Worm (Caenorhabditis elegans): ENCODE results near the gene srz-105.
"Not testable (repeated sequence)": the region's sequence is repeated elsewhere in the genome, so short reads cannot be mapped to it uniquely, and the experiment has no call there.

srz-105 gene

DNA sequence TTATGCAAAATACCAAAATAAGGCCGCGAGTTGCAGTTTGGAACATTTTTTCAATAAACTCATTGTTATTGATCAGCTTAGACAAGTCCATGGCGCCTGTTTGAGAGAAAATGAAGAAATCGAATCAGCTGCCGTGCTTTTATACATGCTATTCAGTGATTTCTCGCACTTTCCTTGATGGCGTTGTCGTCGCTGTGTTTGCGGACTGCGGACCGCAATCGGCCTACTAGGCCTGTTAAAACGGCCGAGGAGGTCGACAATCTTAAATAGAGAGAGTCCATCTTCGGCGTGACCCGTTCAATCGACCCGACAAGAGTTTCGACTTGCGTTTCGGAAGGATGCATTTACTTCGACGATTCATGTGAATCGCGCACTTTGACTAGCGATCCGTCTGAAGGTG lies 33.9 kb upstream of the srz-105 start, which contains the start of gene srz-75:
Gene srz-75, minus strand, starts transcription at position 101 of the 400 bp plus-strand sequence.
- TF ChIP-seq bed-3 (GFP tag; optimal IDR thresholded peaks at IDR 0.05), result no peak
- no peak for TF ChIP-seq M03D4.4 (tag; optimal IDR thresholded peaks at IDR 0.05)
- TF ChIP-seq snpc-4 (tag; optimal IDR thresholded peaks at IDR 0.05), result no peak
- TF ChIP-seq mep-1 (tag; optimal IDR thresholded peaks at IDR 0.05), result no peak
- no peak for TF ChIP-seq cnd-1 (tag; optimal IDR thresholded peaks at IDR 0.05)
- TF ChIP-seq blmp-1 (tag; optimal IDR thresholded peaks at IDR 0.05), result no peak
- no peak for TF ChIP-seq elt-1 (tag; optimal IDR thresholded peaks at IDR 0.05; ENCODE audit: borderline replicate concordance, insufficient read depth)
- TF ChIP-seq nhr-76 (tag; optimal IDR thresholded peaks at IDR 0.05), result no peak
- no peak for TF ChIP-seq zip-8 (tag; optimal IDR thresholded peaks at IDR 0.05)
- no peak for TF ChIP-seq nhr-237 (tag; optimal IDR thresholded peaks at IDR 0.05)
- no peak for TF ChIP-seq ztf-11 (tag; optimal IDR thresholded peaks at IDR 0.05)
- no peak for TF ChIP-seq flh-1 (GFP tag; optimal IDR thresholded peaks at IDR 0.05)
- no peak for TF ChIP-seq unc-62 (GFP tag; optimal IDR thresholded peaks at IDR 0.05)
- no peak for TF ChIP-seq ceh-83 (GFP tag; optimal IDR thresholded peaks at IDR 0.05)
- no peak for TF ChIP-seq nhr-2 (tag; optimal IDR thresholded peaks at IDR 0.05)
- no peak for TF ChIP-seq unc-39 (tag; optimal IDR thresholded peaks at IDR 0.05)
- TF ChIP-seq sptf-1 (tag; optimal IDR thresholded peaks at IDR 0.05), result no peak

DNA sequence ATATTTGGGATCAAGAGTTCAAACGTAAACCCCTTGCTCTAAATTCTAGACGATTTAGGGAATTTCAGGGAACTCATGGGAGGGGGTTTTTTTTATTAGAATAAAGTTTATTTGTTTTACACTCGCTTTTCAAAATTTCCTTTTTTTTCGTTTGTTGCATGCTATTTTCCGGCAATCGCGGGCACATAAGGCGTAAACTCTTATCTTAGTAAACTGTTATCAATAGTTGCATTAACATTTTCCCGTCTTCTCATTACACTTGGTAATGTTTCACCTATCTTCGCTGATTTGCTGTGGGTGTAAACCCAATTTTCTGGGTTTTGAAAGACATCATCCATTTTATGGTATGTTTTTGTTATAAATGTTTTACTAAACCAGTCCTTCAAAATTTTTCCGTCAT lies 30.8 kb upstream of the srz-105 start:
- TF ChIP-seq unc-120 (tag; optimal IDR thresholded peaks at IDR 0.05; ENCODE audit: poor library complexity, severe bottlenecking) (no peak), ztf-11 (tag; optimal IDR thresholded peaks at IDR 0.05) (no peak), blmp-1 (tag; optimal IDR thresholded peaks at IDR 0.05) (no peak), flh-1 (GFP tag; optimal IDR thresholded peaks at IDR 0.05) (no peak), nhr-28 (tag; optimal IDR thresholded peaks at IDR 0.05) (no peak), mls-2 (tag; optimal IDR thresholded peaks at IDR 0.05) (no peak), elt-1 (tag; optimal IDR thresholded peaks at IDR 0.05; ENCODE audit: borderline replicate concordance, insufficient read depth) (no peak), lin-13 (tag; optimal IDR thresholded peaks at IDR 0.05) (no peak), sptf-1 (tag; optimal IDR thresholded peaks at IDR 0.05) (no peak), unc-39 (tag; optimal IDR thresholded peaks at IDR 0.05) (no peak), ces-1 (GFP tag; optimal IDR thresholded peaks at IDR 0.05) (no peak), bed-3 (GFP tag; optimal IDR thresholded peaks at IDR 0.05) (no peak), zip-8 (tag; optimal IDR thresholded peaks at IDR 0.05) (no peak), mep-1 (tag; optimal IDR thresholded peaks at IDR 0.05) (no peak), cnd-1 (tag; optimal IDR thresholded peaks at IDR 0.05) (no peak), ceh-83 (GFP tag; optimal IDR thresholded peaks at IDR 0.05) (no peak), pha-4 (tag; optimal IDR thresholded peaks at IDR 0.05) (no peak), sem-2 (GFP tag; optimal IDR thresholded peaks at IDR 0.05) (no peak)

DNA sequence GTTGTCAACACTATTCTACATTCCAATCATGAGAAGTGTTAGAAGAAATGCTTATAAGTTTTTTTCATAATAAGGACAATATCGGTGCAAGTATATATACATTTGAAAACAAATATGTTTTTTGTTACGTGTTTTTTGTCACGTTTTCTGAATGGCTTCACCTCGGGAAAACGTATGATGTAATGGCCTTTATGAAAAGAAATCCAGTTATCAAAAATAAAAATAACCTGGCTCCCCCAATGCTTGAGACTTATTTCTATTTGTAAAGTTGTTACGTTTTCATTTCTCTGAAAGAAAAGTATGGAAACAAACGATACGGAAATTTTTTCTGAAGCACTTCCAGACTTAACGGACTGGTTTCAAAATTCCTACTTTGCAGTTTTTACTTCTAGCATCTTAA lies 25.8 kb upstream of the srz-105 start, which contains the start of gene srz-72:
Gene srz-72, plus strand, starts transcription at position 301 of the 400 bp plus-strand sequence.
- TF ChIP-seq ces-1 (GFP tag; optimal IDR thresholded peaks at IDR 0.05) (no peak), nhr-237 (tag; optimal IDR thresholded peaks at IDR 0.05) (no peak), bed-3 (GFP tag; optimal IDR thresholded peaks at IDR 0.05) (no peak), unc-120 (tag; optimal IDR thresholded peaks at IDR 0.05; ENCODE audit: poor library complexity, severe bottlenecking) (no peak), pha-4 (tag; optimal IDR thresholded peaks at IDR 0.05) (no peak), ham-2 (GFP tag; optimal IDR thresholded peaks at IDR 0.05) (no peak), sptf-1 (tag; optimal IDR thresholded peaks at IDR 0.05) (no peak), lin-32 (GFP tag; optimal IDR thresholded peaks at IDR 0.05) (no peak), cnd-1 (tag; optimal IDR thresholded peaks at IDR 0.05) (no peak), nhr-2 (tag; optimal IDR thresholded peaks at IDR 0.05) (no peak), ceh-43 (GFP tag; optimal IDR thresholded peaks at IDR 0.05) (no peak), lsy-2 (tag; optimal IDR thresholded peaks at IDR 0.05) (no peak)

DNA sequence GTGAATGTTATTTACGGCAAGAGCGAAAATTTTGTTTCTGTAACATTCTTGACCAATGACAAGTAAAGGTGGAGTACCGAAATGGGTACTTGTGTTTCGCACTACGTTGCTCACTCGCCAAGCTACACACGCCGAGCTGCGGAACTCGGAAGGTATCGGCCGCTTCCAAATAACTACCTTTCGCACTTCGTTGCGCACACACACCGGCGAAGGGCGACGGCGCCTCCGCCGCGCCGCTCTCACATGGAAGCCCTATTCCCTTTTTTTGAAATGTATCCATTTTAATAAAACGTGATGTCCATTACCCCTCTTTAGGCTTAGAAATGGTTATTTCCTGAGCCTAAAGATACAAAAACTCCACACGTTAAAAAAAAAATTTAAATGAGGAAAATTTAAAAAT lies 17.8 kb upstream of the srz-105 start:
- TF ChIP-seq ztf-11 (tag; optimal IDR thresholded peaks at IDR 0.05), result no peak
- TF ChIP-seq flh-1 (GFP tag; optimal IDR thresholded peaks at IDR 0.05), result no peak
- TF ChIP-seq ham-2 (GFP tag; optimal IDR thresholded peaks at IDR 0.05), result no peak
- TF ChIP-seq elt-1 (tag; optimal IDR thresholded peaks at IDR 0.05; ENCODE audit: borderline replicate concordance, insufficient read depth), result no peak
- TF ChIP-seq lin-13 (tag; optimal IDR thresholded peaks at IDR 0.05), result no peak
- TF ChIP-seq bed-3 (GFP tag; optimal IDR thresholded peaks at IDR 0.05), result no peak
- no peak for TF ChIP-seq elt-3 (tag; optimal IDR thresholded peaks at IDR 0.05)
- TF ChIP-seq unc-39 (tag; optimal IDR thresholded peaks at IDR 0.05), result no peak
- no peak for TF ChIP-seq pha-4 (tag; optimal IDR thresholded peaks at IDR 0.05)
- no peak for TF ChIP-seq unc-62 (GFP tag; optimal IDR thresholded peaks at IDR 0.05)
- no peak for TF ChIP-seq zip-8 (tag; optimal IDR thresholded peaks at IDR 0.05)

DNA sequence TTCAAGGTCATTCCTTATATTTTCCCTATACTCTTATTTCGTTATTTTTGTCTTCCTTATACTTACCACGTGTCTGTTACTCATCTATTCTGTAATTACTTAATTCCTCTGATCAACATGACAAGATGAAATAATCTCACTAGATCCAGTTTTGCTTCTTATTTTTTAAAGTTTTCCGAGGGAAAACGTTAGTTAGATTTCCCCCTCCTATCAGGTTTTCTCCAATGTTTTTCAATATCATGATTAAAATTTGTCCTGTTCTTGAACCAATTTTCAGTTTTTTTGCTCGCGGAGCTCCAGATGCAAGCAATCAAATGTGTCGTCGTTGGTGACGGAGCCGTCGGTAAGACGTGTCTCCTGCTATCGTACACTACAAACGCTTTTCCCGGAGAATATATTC lies 16.8 kb upstream of the srz-105 start, which contains the start of gene rac-2:
Gene rac-2, plus strand, starts transcription at position 301 of the 400 bp plus-strand sequence.
- not testable (repeated sequence) for TF ChIP-seq nhr-237 (tag; optimal IDR thresholded peaks at IDR 0.05); unc-62 (GFP tag; optimal IDR thresholded peaks at IDR 0.05); ces-1 (GFP tag; optimal IDR thresholded peaks at IDR 0.05)

Measured in whole organism, mixed stage, embryonic.